Fruit fly (Drosophila melanogaster) whole organism, embryonic: ENCODE measurements around the gene CG8960.
A peak's percentile ranks its signal among the peaks of the same experiment; 100 is the strongest.

Experiments used
- Asciz ChIP-seq: fragments of 200-800 bp; sonication (Bioruptor generic); optimal IDR thresholded peaks from 2 replicates; lab custom pipeline; 2017; ENCODE audit warnings: missing biosample characterization, mild to moderate bottlenecking, missing genetic modification characterization, missing genetic modification reagents
- Atf3 ChIP-seq: fragments of 200-800 bp; sonication (Bioruptor generic); optimal IDR thresholded peaks from 3 replicates; lab custom pipeline; 2016; ENCODE audit warnings: missing biosample characterization, missing genetic modification characterization
- Bgb ChIP-seq: fragments of 200-800 bp; sonication (Bioruptor generic); IDR thresholded peaks from 2 replicates; pipeline ENCODE4 v1.3.6; 2022; ENCODE audit warnings: missing biosample characterization, missing genetic modification characterization; ENCODE audit not compliant: partially characterized antibody
- C15 ChIP-seq: fragments of 200-800 bp; sonication (Bioruptor generic); IDR thresholded peaks from 3 replicates; pipeline ENCODE4 v1.3.6; 2022; ENCODE audit warnings: missing biosample characterization, missing genetic modification characterization
- CG11398 ChIP-seq: fragments of 200-800 bp; sonication (Bioruptor generic); optimal IDR thresholded peaks from 2 replicates; lab custom pipeline; 2016; ENCODE audit warnings: missing biosample characterization, missing genetic modification characterization
- CG11456 ChIP-seq: fragments of 200-800 bp; sonication (Bioruptor generic); IDR thresholded peaks from 3 replicates; pipeline ENCODE4 v1.3.6; 2022; ENCODE audit warnings: missing biosample characterization, missing genetic modification characterization
- CG12769 ChIP-seq: fragments of 200-800 bp; sonication (Bioruptor generic); optimal IDR thresholded peaks from 2 replicates; lab custom pipeline; 2019; ENCODE audit warnings: missing biosample characterization, mild to moderate bottlenecking, missing genetic modification characterization, moderate library complexity
- CG1647 ChIP-seq: fragments of 200-800 bp; sonication (Bioruptor generic); optimal IDR thresholded peaks from 3 replicates; lab custom pipeline; 2016; ENCODE audit warnings: missing biosample characterization, missing genetic modification characterization
- CG16779 ChIP-seq: fragments of 200-800 bp; sonication (Bioruptor generic); IDR thresholded peaks from 2 replicates; pipeline ENCODE4 v1.3.6; 2022; ENCODE audit warnings: missing biosample characterization, missing genetic modification characterization
- CG2120 ChIP-seq: fragments of 200-800 bp; sonication (Bioruptor generic); optimal IDR thresholded peaks from 3 replicates; lab custom pipeline; 2016; ENCODE audit warnings: missing biosample characterization, missing genetic modification characterization
- CG31441 ChIP-seq: fragments of 200-800 bp; sonication (Bioruptor generic); IDR thresholded peaks from 2 replicates; pipeline ENCODE4 v1.3.6; 2022; ENCODE audit warnings: missing biosample characterization, missing genetic modification characterization
- CG3281 ChIP-seq: fragments of 200-800 bp; sonication (Bioruptor generic); optimal IDR thresholded peaks from 3 replicates; lab custom pipeline; 2017; ENCODE audit warnings: missing biosample characterization, mild to moderate bottlenecking, missing genetic modification characterization
- CG3838 ChIP-seq: fragments of 200-800 bp; sonication (Bioruptor generic); optimal IDR thresholded peaks from 3 replicates; lab custom pipeline; 2016; ENCODE audit warnings: missing biosample characterization, missing genetic modification characterization
- CG4617 ChIP-seq: fragments of 200-800 bp; sonication (Bioruptor generic); optimal IDR thresholded peaks from 3 replicates; lab custom pipeline; 2016; ENCODE audit warnings: missing biosample characterization, missing genetic modification characterization, borderline replicate concordance
- CG5953 ChIP-seq: fragments of 200-800 bp; sonication (Bioruptor generic); IDR thresholded peaks from 2 replicates; pipeline ENCODE4 v1.3.6; 2022; ENCODE audit warnings: missing biosample characterization, missing genetic modification characterization
- CG6254 ChIP-seq: fragments of 200-800 bp; sonication (Bioruptor generic); optimal IDR thresholded peaks from 3 replicates; lab custom pipeline; 2017; ENCODE audit warnings: mild to moderate bottlenecking, missing biosample characterization, missing genetic modification reagents, missing genetic modification characterization
- CG6689 ChIP-seq: fragments of 200-800 bp; sonication (Bioruptor generic); IDR thresholded peaks from 2 replicates; pipeline ENCODE4 v1.3.6; 2022; ENCODE audit warnings: missing biosample characterization, missing genetic modification characterization
- CG9215 ChIP-seq: fragments of 200-800 bp; sonication (Bioruptor generic); IDR thresholded peaks from 2 replicates; pipeline ENCODE4 v1.3.6; 2022; ENCODE audit warnings: missing biosample characterization, missing genetic modification characterization
- CoRest ChIP-seq: fragments of 200-800 bp; sonication (Bioruptor generic); optimal IDR thresholded peaks from 3 replicates; lab custom pipeline; 2018; ENCODE audit warnings: missing biosample characterization, mild to moderate bottlenecking, missing genetic modification characterization, moderate library complexity
- Deaf1 ChIP-seq: fragments of 200-800 bp; optimal IDR thresholded peaks from 3 replicates; lab custom pipeline; 2019; ENCODE audit warnings: missing biosample characterization, mild to moderate bottlenecking, missing genetic modification characterization, moderate library complexity
- Dip2 ChIP-seq: fragments of 200-800 bp; sonication (Bioruptor generic); IDR thresholded peaks from 2 replicates; pipeline ENCODE4 v1.3.6; 2022; ENCODE audit warnings: missing biosample characterization, missing genetic modification characterization
- E2f1 ChIP-seq: fragments of 200-800 bp; sonication (Bioruptor generic); IDR thresholded peaks from 2 replicates; pipeline ENCODE4 v1.3.6; 2022; ENCODE audit warnings: missing biosample characterization, missing genetic modification characterization
- HLH3B ChIP-seq: fragments of 200-800 bp; sonication (Bioruptor generic); IDR thresholded peaks from 2 replicates; pipeline ENCODE4 v1.3.6; 2022; ENCODE audit warnings: missing biosample characterization, missing genetic modification characterization
- Hey ChIP-seq: fragments of 200-800 bp; sonication (Bioruptor generic); optimal IDR thresholded peaks from 3 replicates; lab custom pipeline; 2018; ENCODE audit warnings: missing biosample characterization, mild to moderate bottlenecking, missing genetic modification characterization
- Jarid2 ChIP-seq: fragments of 200-800 bp; sonication (Bioruptor generic); optimal IDR thresholded peaks from 3 replicates; lab custom pipeline; 2017; ENCODE audit warnings: mild to moderate bottlenecking, missing biosample characterization, missing genetic modification reagents, missing genetic modification characterization
- Lpt ChIP-seq: fragments of >200 bp; optimal IDR thresholded peaks from 2 replicates; lab custom pipeline; 2018; ENCODE audit warnings: missing biosample characterization, missing genetic modification characterization
- Max ChIP-seq: fragments of 200-800 bp; sonication (Bioruptor generic); optimal IDR thresholded peaks from 2 replicates; lab custom pipeline; 2016; ENCODE audit warnings: missing biosample characterization, mild to moderate bottlenecking, missing genetic modification characterization
- NK7.1 ChIP-seq: fragments of 200-800 bp; sonication (Bioruptor generic); optimal IDR thresholded peaks from 3 replicates; lab custom pipeline; 2016; ENCODE audit warnings: missing biosample characterization, missing genetic modification characterization
- Trl ChIP-seq, 3 experiments: fragments of >200 bp in 2 of 3; fragments of 200-800 bp in 1 of 3; sonication (Bioruptor generic) in 1 of 3; optimal IDR thresholded peaks; 2 replicates in 1 of 3; 3 replicates in 2 of 3; lab custom pipeline; 2016 to 2017; ENCODE audit warnings: missing biosample characterization in 1 of 3, missing genetic modification characterization in 1 of 3
- YL-1 ChIP-seq: fragments of 200-800 bp; sonication (Bioruptor generic); optimal IDR thresholded peaks from 3 replicates; lab custom pipeline; 2017; ENCODE audit warnings: missing biosample characterization, mild to moderate bottlenecking, missing genetic modification characterization
- amos ChIP-seq: fragments of 200-800 bp; sonication (Bioruptor generic); IDR thresholded peaks from 2 replicates; pipeline ENCODE4 v1.3.6; 2022; ENCODE audit warnings: missing biosample characterization, missing genetic modification characterization; ENCODE audit not compliant: partially characterized antibody
- bcd ChIP-seq: fragments of 200-800 bp; sonication (Bioruptor generic); optimal IDR thresholded peaks from 2 replicates; lab custom pipeline; 2017; ENCODE audit warnings: missing biosample characterization, mild to moderate bottlenecking, missing genetic modification characterization
- chinmo ChIP-seq: fragments of 200-800 bp; sonication (Bioruptor generic); IDR thresholded peaks from 4 replicates; pipeline ENCODE4 v1.3.6; 2022; ENCODE audit warnings: missing biosample characterization, missing genetic modification characterization; ENCODE audit not compliant: partially characterized antibody
- dmrt11E ChIP-seq: fragments of 200-800 bp; sonication (Bioruptor generic); optimal IDR thresholded peaks from 3 replicates; lab custom pipeline; 2018; ENCODE audit warnings: missing biosample characterization, mild to moderate bottlenecking, missing genetic modification characterization, moderate library complexity
- ewg ChIP-seq: fragments of 200-800 bp; sonication (Bioruptor generic); optimal IDR thresholded peaks from 3 replicates; lab custom pipeline; 2017; ENCODE audit warnings: mild to moderate bottlenecking, missing biosample characterization, missing genetic modification reagents, missing genetic modification characterization
- exex ChIP-seq: fragments of 200-800 bp; sonication (Bioruptor generic); optimal IDR thresholded peaks from 4 replicates; lab custom pipeline; 2018; ENCODE audit warnings: missing biosample characterization, mild to moderate bottlenecking, missing genetic modification characterization, moderate library complexity
- fd64A ChIP-seq: fragments of 200-800 bp; sonication (Bioruptor generic); optimal IDR thresholded peaks from 3 replicates; lab custom pipeline; 2018; ENCODE audit warnings: missing biosample characterization, mild to moderate bottlenecking, missing genetic modification characterization
- grn ChIP-seq: fragments of 200-800 bp; sonication (Bioruptor generic); optimal IDR thresholded peaks from 3 replicates; lab custom pipeline; 2017; ENCODE audit warnings: missing biosample characterization, missing genetic modification characterization
- lab ChIP-seq: fragments of 200-800 bp; sonication (Bioruptor generic); optimal IDR thresholded peaks from 3 replicates; lab custom pipeline; 2017; ENCODE audit warnings: missing biosample characterization, missing genetic modification characterization, mild to moderate bottlenecking, moderate library complexity, missing genetic modification reagents
- mirr ChIP-seq: fragments of 200-800 bp; sonication (Bioruptor generic); optimal IDR thresholded peaks from 3 replicates; lab custom pipeline; 2018; ENCODE audit warnings: missing biosample characterization, mild to moderate bottlenecking, missing genetic modification characterization
- oc ChIP-seq: fragments of 200-800 bp; sonication (Bioruptor generic); optimal IDR thresholded peaks from 2 replicates; lab custom pipeline; 2018; ENCODE audit warnings: missing biosample characterization, mild to moderate bottlenecking, missing genetic modification characterization, moderate library complexity
- pho ChIP-seq: fragments of 200-800 bp; sonication (Bioruptor generic); optimal IDR thresholded peaks from 2 replicates; lab custom pipeline; 2016; ENCODE audit warnings: missing biosample characterization, missing genetic modification characterization
- run ChIP-seq: fragments of 200-800 bp; sonication (Bioruptor generic); optimal IDR thresholded peaks from 3 replicates; lab custom pipeline; 2018; ENCODE audit warnings: missing biosample characterization, mild to moderate bottlenecking, missing genetic modification characterization
- sd ChIP-seq: fragments of 200-800 bp; sonication (Bioruptor generic); optimal IDR thresholded peaks from 3 replicates; lab custom pipeline; 2018; ENCODE audit warnings: missing biosample characterization, mild to moderate bottlenecking, missing genetic modification characterization, moderate library complexity
- sens-2 ChIP-seq: fragments of 200-800 bp; sonication (Bioruptor generic); IDR thresholded peaks from 2 replicates; pipeline ENCODE4 v1.3.6; 2022; ENCODE audit warnings: missing biosample characterization, missing genetic modification characterization
- ttk ChIP-seq: fragments of 200-800 bp; sonication (Bioruptor generic); IDR thresholded peaks from 2 replicates; pipeline ENCODE4 v2.1.2; 2022; ENCODE audit warnings: missing biosample characterization, missing genetic modification characterization
- unpg ChIP-seq: fragments of 200-800 bp; sonication (Bioruptor generic); optimal IDR thresholded peaks from 3 replicates; lab custom pipeline; 2018; ENCODE audit warnings: missing biosample characterization, mild to moderate bottlenecking, missing genetic modification characterization, moderate library complexity

Gene CG8960

DNA sequence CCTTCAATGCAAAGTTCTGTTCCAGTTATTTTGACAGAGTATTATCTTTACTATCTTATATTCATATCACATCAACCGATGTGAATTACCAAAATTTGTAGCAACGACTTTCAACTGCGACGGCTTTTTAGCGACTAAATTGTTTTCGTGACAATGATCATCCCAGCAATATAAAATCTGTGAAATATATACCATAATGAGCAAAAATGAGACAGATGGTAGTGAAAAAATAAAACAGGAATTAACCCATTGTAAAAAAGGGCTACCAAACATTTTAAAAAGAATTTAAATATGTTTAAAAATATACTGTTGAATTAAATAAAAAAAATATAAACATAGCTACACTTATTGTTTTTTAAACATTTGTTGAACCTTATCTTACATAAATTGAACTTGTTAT lies 22.6 kb upstream of the CG8960 start, which contains the start of gene CG15820 (continued):
- no peak for TF ChIP-seq Lpt (GFP tag; lab: Kevin White, UChicago)
- TF ChIP-seq, all 482 proteins: peak for 0

DNA sequence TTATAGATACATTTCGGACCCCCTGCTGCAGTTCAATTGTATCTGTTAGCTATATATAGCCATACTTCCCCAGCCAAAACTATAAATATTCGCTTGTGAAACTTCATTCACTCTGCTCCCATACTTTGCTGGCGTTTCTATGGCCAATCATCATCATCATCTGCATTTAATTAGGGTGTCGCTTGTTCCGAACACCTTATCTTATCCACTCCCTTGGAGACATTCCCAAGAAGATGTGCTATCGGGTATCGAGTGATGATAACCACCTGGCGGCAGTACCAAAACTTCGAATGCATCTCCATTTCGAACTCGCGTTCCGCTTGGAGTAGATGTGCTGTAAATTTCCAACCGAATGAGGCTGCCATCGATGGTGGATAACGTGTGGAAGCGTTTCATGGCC lies 11.2 kb upstream of the CG8960 start, which contains the start of gene CG13810:
TSS of gene CG13810 (plus strand) at position 301 of the 400 bp plus-strand sequence.
- TF ChIP-seq mirr (GFP tag; lab: Kevin White, UChicago) (no peak), CG5953 (no peak), run (no peak), E2f1 (GFP tag; lab: Robert Waterston, UW) (no peak), CG9215 (GFP tag; lab: Robert Waterston, UW) (no peak), Max (GFP tag; lab: Kevin White, UChicago) (no peak), oc (tag; lab: Kevin White, UChicago) (no peak), ttk (GFP tag; lab: Robert Waterston, UW) (no peak), fd64A (no peak), pho (no peak), dmrt11E (tag; lab: Kevin White, UChicago) (no peak), C15 (GFP tag; lab: Robert Waterston, UW) (no peak), CG31441 (GFP tag; lab: Robert Waterston, UW) (no peak), Atf3 (GFP tag; lab: Kevin White, UChicago) (no peak), CG12769 (tag; lab: Kevin White, UChicago) (no peak), CG16779 (GFP tag; lab: Robert Waterston, UW) (no peak)

DNA sequence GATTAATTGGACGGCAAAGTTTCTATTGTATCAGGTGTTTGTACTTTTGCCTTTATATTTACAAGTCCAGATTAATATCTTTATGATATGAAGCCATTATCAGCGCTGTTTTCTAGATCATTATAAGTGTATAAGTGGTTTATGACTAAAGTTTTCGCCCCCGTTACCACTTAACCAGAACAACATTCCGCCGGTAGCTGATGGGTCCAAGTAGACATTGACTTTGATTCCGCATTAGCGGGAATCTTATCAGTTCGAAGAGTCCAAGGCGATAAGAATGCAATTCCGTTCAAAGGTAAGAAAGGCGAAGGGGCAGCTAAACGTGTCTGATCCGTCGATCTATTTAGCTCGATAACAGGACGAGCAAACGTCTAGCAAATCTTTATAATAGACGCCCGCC lies 5.3 kb upstream of the CG8960 start:
- no peak for TF ChIP-seq CG6254 (GFP tag; lab: Kevin White, UChicago)
- peak; percentile 74 for TF ChIP-seq Hey (tag; lab: Kevin White, UChicago)
- no peak for TF ChIP-seq ewg (GFP tag; lab: Kevin White, UChicago)
- TF ChIP-seq Asciz = no peak
- no peak for TF ChIP-seq CG2120 (GFP tag; lab: Kevin White, UChicago)
- no peak for TF ChIP-seq bcd (GFP tag; lab: Kevin White, UChicago)
- no peak for TF ChIP-seq YL-1 (GFP tag; lab: Kevin White, UChicago)
- TF ChIP-seq HLH3B (GFP tag; lab: Robert Waterston, UW) = no peak
- TF ChIP-seq grn (GFP tag; lab: Kevin White, UChicago) = peak; percentile 41
- no peak for TF ChIP-seq CG6689
- TF ChIP-seq unpg (GFP tag; lab: Kevin White, UChicago) = no peak
- TF ChIP-seq exex (tag; lab: Kevin White, UChicago) = peak; percentile 34
- no peak for TF ChIP-seq CG11398
- TF ChIP-seq sd (tag; lab: Kevin White, UChicago) = peak; percentile 62

DNA sequence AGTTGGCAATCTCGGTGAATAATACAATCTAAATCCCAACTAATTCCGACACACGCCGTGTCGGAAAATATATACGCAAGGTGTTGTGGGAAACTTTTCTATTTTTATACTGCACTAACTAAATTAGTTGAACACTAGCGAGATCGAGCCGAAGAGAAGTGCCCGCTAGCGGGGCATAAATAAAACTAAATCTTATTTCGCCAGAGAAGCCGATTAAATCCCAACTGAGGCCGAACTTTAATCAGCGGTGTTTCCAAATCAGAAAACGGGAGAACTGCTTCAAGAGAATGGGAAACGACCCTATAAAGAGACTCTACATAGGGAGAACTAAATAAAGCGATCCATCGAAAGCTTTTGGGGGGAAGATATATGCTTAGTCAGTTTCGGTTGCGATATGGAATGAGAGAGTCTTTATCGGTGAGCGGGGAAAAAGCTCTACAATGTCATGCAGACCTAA lies 4.8 kb upstream of the CG8960 start, which contains the start of gene CG5707:
TSS of gene CG5707 (minus strand) at position 228 of the 457 bp plus-strand sequence.
- TF ChIP-seq Trl (optimal IDR thresholded peaks at IDR 0.05; lab: Kevin White, UChicago) = peak; percentile 40 to 81
- TF ChIP-seq Trl (GFP tag; optimal IDR thresholded peaks at IDR 0.05; lab: Kevin White, UChicago) = no peak
- peak; percentile 29; the same call in 1 of the 2 replicates for TF ChIP-seq Bgb (GFP tag; lab: Robert Waterston, UW)
- TF ChIP-seq Deaf1 (tag; lab: Kevin White, UChicago) = peak; percentile 78
- peak; percentile 27 for TF ChIP-seq lab (GFP tag; lab: Kevin White, UChicago)
- no peak for TF ChIP-seq CG1647 (GFP tag; lab: Kevin White, UChicago)
- TF ChIP-seq sens-2 = peak; percentile 19; the same call in 1 of the 2 replicates
- no peak for TF ChIP-seq CoRest (tag; lab: Kevin White, UChicago)
- TF ChIP-seq CG4617 (GFP tag; lab: Kevin White, UChicago) = no peak
- TF ChIP-seq NK7.1 (GFP tag; lab: Kevin White, UChicago) = no peak
- no peak for TF ChIP-seq CG3838 (GFP tag; lab: Kevin White, UChicago)
- TF ChIP-seq Dip2 (GFP tag; lab: Robert Waterston, UW) = no peak
- no peak for TF ChIP-seq CG11456 (GFP tag; lab: Robert Waterston, UW)
- TF ChIP-seq CG3281 (GFP tag; lab: Kevin White, UChicago) = peak; percentile 16
- 0 out of 4 replicates have a peak, but pooled peaks have one; percentile 64 for TF ChIP-seq chinmo (GFP tag; lab: Robert Waterston, UW)
- TF ChIP-seq Jarid2 (GFP tag; lab: Kevin White, UChicago) = peak; percentile 72
- peak; percentile 20; the same call in 1 of the 2 replicates for TF ChIP-seq amos (GFP tag; lab: Robert Waterston, UW)
